Worm (Caenorhabditis elegans) whole organism, early embryonic: ENCODE data around the gene srx-115.
A peak's percentile ranks its signal among the peaks of the same experiment; 100 is the strongest.

Experiments
- B0310.2 ChIP-seq: sonication (generic microtip); optimal IDR thresholded peaks from 2 replicates; lab custom pipeline; 2016; ENCODE audit warnings: mild to moderate bottlenecking, missing genetic modification characterization, missing compliant biosample characterization
- F13C5.2 ChIP-seq: sonication (generic microtip); optimal IDR thresholded peaks from 2 replicates; lab custom pipeline; 2017; ENCODE audit warnings: mild to moderate bottlenecking, missing genetic modification characterization, inconsistent platforms, missing compliant biosample characterization
- aly-1 ChIP-seq: sonication (generic microtip); optimal IDR thresholded peaks from 2 replicates; lab custom pipeline; 2016; ENCODE audit warnings: missing genetic modification characterization, missing compliant biosample characterization
- ama-1 ChIP-seq: fragments of 150-350 bp; optimal IDR thresholded peaks from 2 replicates; lab custom pipeline; 2014
- ceh-13 ChIP-seq: fragments of 200-800 bp; sonication (Bioruptor generic); optimal IDR thresholded peaks from 2 replicates; lab custom pipeline; 2018; ENCODE audit warnings: mild to moderate bottlenecking, missing genetic modification characterization, missing compliant biosample characterization
- ceh-36 ChIP-seq: sonication (generic microtip); optimal IDR thresholded peaks from 2 replicates; lab custom pipeline; 2016; ENCODE audit warnings: missing genetic modification characterization, inconsistent platforms, missing compliant biosample characterization
- ets-7 ChIP-seq: sonication (generic microtip); optimal IDR thresholded peaks from 2 replicates; lab custom pipeline; 2016; ENCODE audit warnings: missing genotype, missing genetic modification characterization, missing compliant biosample characterization
- flt-1 ChIP-seq: fragments of 200-800 bp; sonication (Bioruptor generic); IDR thresholded peaks from 2 replicates; pipeline ENCODE4 v1.3.6; 2022; ENCODE audit warnings: missing genetic modification characterization, missing compliant biosample characterization
- hmbx-1 ChIP-seq: sonication (generic microtip); optimal IDR thresholded peaks from 2 replicates; lab custom pipeline; 2016; ENCODE audit warnings: mild to moderate bottlenecking, missing genetic modification characterization, missing compliant biosample characterization
- hmg-4 ChIP-seq: fragments of 200-800 bp; sonication (Bioruptor generic); optimal IDR thresholded peaks from 2 replicates; lab custom pipeline; 2018; ENCODE audit warnings: mild to moderate bottlenecking, missing genetic modification characterization, missing compliant biosample characterization
- hnd-1 ChIP-seq: sonication (generic microtip); optimal IDR thresholded peaks from 2 replicates; lab custom pipeline; 2016; ENCODE audit warnings: missing genetic modification characterization, missing compliant biosample characterization
- pes-1 ChIP-seq: fragments of 200-800 bp; sonication (Bioruptor generic); IDR thresholded peaks from 2 replicates; pipeline ENCODE4 v1.3.6; 2022; ENCODE audit warnings: missing genetic modification reagents, missing genetic modification characterization, missing compliant biosample characterization
- scrt-1 ChIP-seq: fragments of 200-800 bp; sonication (Bioruptor generic); IDR thresholded peaks from 2 replicates; pipeline ENCODE4 v1.3.6; 2022; ENCODE audit warnings: missing genetic modification characterization, missing compliant biosample characterization
- sea-1 ChIP-seq: fragments of 200-800 bp; sonication (Bioruptor generic); conservative IDR thresholded peaks from 2 replicates; pipeline ENCODE4 v1.3.6; 2022; ENCODE audit warnings: missing genetic modification characterization, missing compliant biosample characterization
- tbx-11 ChIP-seq: fragments of 200-800 bp; sonication (Bioruptor generic); IDR thresholded peaks from 2 replicates; pipeline ENCODE4 v1.3.6; 2022; ENCODE audit warnings: missing genetic modification characterization, missing compliant biosample characterization
- tbx-37 ChIP-seq: fragments of 200-800 bp; sonication (Bioruptor generic); conservative IDR thresholded peaks from 2 replicates; pipeline ENCODE4 v1.3.6; 2022; ENCODE audit warnings: missing genetic modification reagents, missing genetic modification characterization, missing compliant biosample characterization
- tra-4 ChIP-seq: sonication (generic microtip); optimal IDR thresholded peaks from 2 replicates; lab custom pipeline; 2017; ENCODE audit warnings: missing genetic modification characterization, missing compliant biosample characterization

srx-115 gene

DNA sequence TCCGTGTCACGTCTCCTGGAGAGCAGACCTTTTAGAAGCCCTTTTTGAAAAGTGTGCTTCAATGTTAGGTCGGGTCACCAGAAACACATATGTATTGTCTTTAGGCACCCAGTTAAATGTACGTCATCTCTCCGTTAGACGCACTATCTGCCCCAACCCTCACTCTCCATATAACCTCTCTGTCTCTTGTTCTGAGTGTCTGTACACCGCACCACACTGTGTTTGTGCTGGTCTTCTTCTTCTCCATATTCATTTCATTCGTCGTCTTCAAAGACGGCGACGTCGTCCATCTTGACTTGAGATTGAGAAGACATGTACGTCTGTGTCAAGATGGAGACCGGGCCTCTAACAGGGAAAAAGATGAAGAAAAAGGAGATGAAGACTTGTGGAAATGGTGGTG lies 10.4 kb downstream of the srx-115 start:
- TF ChIP-seq tbx-37 (GFP tag; lab: Robert Waterston, UW), result 0 out of 2 replicates have a peak, but pooled peaks have one; percentile 10
- TF ChIP-seq hnd-1, result no peak

DNA sequence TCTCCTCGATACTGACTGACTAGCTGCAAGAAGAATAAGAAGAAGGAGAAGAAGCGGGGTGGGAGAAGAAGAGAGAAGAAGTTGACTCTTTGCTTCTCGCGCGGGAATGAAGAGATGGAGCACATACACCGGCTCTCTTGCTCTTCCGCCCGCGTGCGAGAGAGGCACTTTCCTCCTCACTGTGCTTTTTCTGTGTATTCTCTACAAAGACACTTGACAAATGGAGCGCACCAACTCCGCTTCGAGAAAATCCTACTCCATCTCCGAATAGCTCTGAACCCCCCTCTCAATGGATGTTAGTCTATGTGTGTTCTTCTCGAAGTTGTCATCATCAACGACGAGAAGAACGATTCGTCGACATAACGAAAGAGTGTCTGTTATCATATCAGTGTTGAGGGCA lies 12.8 kb downstream of the srx-115 start:
- TF ChIP-seq hmg-4 (peak; percentile 45), ama-1 (no peak)

DNA sequence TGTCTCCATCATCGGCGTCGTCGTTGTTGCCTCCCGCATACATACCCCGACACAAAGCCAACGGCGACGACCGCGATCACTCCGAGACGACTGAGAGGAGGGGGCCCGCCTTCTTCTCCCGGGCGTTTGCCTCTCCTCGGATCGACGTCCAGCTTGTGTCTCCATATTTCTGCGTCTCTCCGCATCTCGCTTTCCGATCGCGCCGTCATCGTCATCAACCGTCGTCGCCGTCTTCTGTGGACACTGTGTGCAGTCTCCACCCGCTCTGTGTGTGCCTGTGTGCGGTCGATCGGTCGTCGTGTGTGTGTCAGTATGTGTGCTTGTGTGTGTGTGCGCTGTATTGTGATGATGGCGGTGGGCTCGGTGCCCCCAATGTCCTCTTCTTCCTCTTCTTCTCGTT lies 13.8 kb downstream of the srx-115 start:
- no peak for TF ChIP-seq flt-1
- 0 out of 2 replicates have a peak, but pooled peaks have one; percentile 52 for TF ChIP-seq sea-1 (GFP tag; lab: Robert Waterston, UW)
- TF ChIP-seq hmg-4, result peak; percentile 94
- TF ChIP-seq aly-1 (tag; lab: Kevin White, UChicago), result peak; percentile 21
- peak; percentile 21 for TF ChIP-seq F13C5.2
- peak; percentile 50 for TF ChIP-seq pes-1 (GFP tag; lab: Robert Waterston, UW)
- no peak for TF ChIP-seq tbx-37 (GFP tag; lab: Robert Waterston, UW)
- peak; percentile 59; the same call in 1 of the 2 replicates for TF ChIP-seq scrt-1 (GFP tag; lab: Robert Waterston, UW)
- peak; percentile 47 for TF ChIP-seq B0310.2
- TF ChIP-seq ceh-36 (tag; lab: Kevin White, UChicago), result peak; percentile 59
- TF ChIP-seq tbx-11 (GFP tag; lab: Robert Waterston, UW), result no peak
- no peak for TF ChIP-seq ama-1

DNA sequence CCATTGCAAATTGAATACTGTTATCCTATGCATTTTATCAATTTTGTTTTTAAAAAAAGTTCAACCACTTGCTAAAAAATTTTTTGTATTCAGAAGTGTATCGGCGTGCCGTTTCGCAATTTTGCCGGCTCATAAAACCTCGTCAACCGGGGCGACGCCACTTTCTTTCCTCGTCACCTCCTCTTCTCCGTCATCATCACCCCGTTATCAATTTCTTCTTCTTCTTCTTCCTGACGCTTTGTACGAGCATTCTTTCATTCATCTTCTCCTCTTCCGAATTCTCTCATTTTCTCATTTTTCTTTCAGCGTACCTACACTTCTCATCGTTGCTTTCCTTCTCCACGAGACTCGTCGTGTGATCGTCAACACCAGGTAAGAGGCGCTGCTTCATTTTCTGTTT lies 14.5 kb downstream of the srx-115 start, which contains the start of gene sup-37:
Gene sup-37 (plus strand): TSS at position 301 of the 400 bp plus-strand sequence.
- TF ChIP-seq flt-1 (no peak), tbx-37 (GFP tag; lab: Robert Waterston, UW) (no peak), scrt-1 (GFP tag; lab: Robert Waterston, UW) (no peak), hmbx-1 (no peak), F13C5.2 (no peak), pes-1 (GFP tag; lab: Robert Waterston, UW) (no peak), sea-1 (GFP tag; lab: Robert Waterston, UW) (no peak), ceh-13 (GFP tag; lab: Kevin White, UChicago) (no peak), ceh-36 (tag; lab: Kevin White, UChicago) (no peak), aly-1 (tag; lab: Kevin White, UChicago) (no peak), B0310.2 (no peak), ama-1 (no peak), tbx-11 (GFP tag; lab: Robert Waterston, UW) (no peak), hnd-1 (no peak), ets-7 (tag; lab: Kevin White, UChicago) (no peak), hmg-4 (no peak), tra-4 (no peak)

DNA sequence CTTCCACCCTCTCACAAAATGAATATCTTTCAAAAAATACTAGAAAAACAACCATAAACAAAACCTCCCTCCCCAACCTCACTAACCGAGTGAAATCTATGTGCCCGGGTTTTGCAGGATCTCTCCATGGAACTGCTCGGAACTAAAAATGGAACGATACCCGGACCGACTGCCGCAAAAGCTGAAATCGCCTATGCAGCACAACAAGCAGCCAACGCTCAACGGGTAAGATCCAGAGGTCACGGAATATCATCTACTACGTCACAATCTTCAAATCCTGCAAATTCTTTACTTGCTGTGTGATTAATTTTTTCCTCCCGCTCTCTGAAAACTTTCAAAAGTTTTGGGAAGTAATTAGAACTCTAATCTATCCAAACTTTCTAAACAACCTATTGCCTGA lies 17.6 kb downstream of the srx-115 start:
- TF ChIP-seq tra-4 (no peak), F13C5.2 (no peak), ceh-13 (GFP tag; lab: Kevin White, UChicago) (no peak), scrt-1 (GFP tag; lab: Robert Waterston, UW) (no peak), B0310.2 (no peak), tbx-37 (GFP tag; lab: Robert Waterston, UW) (no peak), ama-1 (no peak)

DNA sequence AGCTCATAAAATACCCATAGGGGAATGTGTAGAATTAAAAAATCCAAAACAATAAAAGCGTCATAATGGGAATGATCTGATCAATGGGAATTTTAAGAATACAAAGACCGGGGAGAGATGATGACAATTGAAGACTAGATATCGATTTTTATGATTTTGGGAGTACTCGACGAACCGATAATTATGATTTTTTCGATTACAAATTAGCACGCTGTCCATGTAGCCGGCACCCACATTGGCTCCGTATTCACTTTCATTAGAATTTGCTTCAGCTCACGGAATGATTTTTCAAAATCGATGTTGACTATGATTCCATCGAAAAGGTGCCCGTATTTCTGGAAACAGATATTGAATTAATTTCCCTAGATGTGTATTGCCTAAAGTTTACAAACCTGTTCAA lies 21.1 kb downstream of the srx-115 start:
- TF ChIP-seq ama-1 (peak; percentile 55), tbx-37 (GFP tag; lab: Robert Waterston, UW) (no peak), scrt-1 (GFP tag; lab: Robert Waterston, UW) (no peak)

DNA sequence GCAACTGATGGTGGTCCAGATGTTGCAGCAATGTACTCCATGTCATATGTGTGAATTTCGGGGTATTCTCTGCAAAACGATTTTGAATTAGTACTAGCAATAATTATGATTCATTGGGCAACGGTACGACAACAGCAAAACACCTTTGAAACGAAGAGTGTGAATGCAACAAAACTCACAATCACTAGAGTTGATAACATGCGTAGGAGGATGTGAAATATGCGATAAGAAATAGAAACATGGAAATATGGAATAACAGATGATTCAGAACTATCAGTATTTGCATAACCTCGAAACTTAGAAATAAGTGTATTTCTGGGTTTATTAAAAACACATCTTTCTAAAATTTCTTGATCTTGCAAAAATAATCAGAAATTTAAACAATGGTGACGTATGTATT lies 23.8 kb downstream of the srx-115 start:
- TF ChIP-seq tra-4, result no peak
- no peak for TF ChIP-seq F13C5.2

DNA sequence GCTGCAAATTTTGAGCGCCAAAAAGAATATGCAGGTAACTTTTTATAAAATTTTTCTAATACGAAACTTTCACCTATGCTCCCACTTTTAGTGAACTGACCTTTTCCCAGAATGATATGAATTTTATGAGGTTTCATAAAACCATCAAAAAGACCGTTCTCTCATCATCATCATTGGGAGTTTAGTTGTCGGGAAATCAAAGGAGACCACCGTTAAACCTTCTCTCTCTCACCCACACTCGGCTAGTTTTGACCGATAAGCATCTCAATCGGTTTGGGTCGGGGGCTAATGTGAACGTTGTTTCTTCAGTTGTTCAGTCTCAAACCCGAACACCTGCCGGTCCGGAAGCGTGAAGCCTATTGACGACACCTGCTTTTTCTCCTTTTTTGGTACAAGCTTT lies 24.5 kb downstream of the srx-115 start:
- TF ChIP-seq ama-1 (no peak), pes-1 (GFP tag; lab: Robert Waterston, UW) (no peak), scrt-1 (GFP tag; lab: Robert Waterston, UW) (no peak), sea-1 (GFP tag; lab: Robert Waterston, UW) (no peak), hmbx-1 (no peak)

DNA sequence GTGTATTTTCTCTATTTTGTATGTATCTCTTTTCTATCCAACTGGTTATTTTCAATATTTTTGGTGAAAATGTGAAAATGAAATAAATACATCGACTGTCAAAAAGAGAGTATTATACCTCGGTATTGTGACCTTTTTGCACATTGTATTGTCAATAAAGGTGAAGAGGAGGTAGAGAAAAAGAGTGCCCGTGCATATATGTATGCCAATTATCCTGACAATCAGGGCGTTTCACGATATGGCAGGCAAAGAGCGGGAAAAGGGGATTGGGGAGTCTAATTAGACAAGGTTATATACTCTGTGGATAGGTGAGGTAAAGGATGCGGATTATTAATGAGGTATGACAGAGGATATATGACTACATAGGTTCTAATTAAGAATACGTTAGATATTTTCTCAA lies 25.2 kb downstream of the srx-115 start:
- TF ChIP-seq hnd-1, result no peak
- no peak for TF ChIP-seq tbx-37 (GFP tag; lab: Robert Waterston, UW)
- peak; percentile 12 for TF ChIP-seq B0310.2
- no peak for TF ChIP-seq scrt-1 (GFP tag; lab: Robert Waterston, UW)
- no peak for TF ChIP-seq flt-1
- TF ChIP-seq tra-4, result no peak
- no peak for TF ChIP-seq tbx-11 (GFP tag; lab: Robert Waterston, UW)
- no peak for TF ChIP-seq ceh-36 (tag; lab: Kevin White, UChicago)
- TF ChIP-seq ets-7 (tag; lab: Kevin White, UChicago), result no peak

DNA sequence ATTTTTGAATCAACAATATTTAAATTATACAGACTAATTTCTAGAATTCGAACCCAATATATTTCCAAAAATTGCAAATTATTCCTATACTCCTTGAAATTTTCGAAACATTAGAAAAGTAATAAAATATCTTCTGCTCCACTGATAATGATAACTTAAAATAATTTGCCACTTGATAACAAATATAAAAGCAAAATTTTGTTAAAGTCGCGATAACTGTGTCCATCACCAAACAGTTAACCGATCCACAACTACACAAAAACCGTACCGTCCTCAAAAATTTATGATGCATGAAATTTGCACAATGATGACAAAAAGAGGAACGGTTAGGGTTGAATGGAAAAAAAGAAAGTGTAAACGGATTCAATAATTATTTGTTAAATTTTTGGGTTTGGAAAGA lies 26.8 kb downstream of the srx-115 start:
- no peak for TF ChIP-seq scrt-1 (GFP tag; lab: Robert Waterston, UW)
- TF ChIP-seq ets-7 (tag; lab: Kevin White, UChicago), result no peak
